Worm (Caenorhabditis elegans): Measurements from ENCODE around the gene lact-2.

The lact-2 gene

ce11 chrII:10146488-10146887 is 51.8 kb downstream of the lact-2 start, which contains the start of gene pax-3:
pax-3 (plus strand) TSS chrII:10146570.
- TF ChIP-seq ztf-11 (tag; optimal IDR thresholded peaks at IDR 0.05) (no peak), mdl-1 (tag; optimal IDR thresholded peaks at IDR 0.05) (no peak)

ce11 chrII:10147502-10147901 is 52.8 kb downstream of the lact-2 start:
- TF ChIP-seq R02D3.7 (tag; optimal IDR thresholded peaks at IDR 0.05) (no peak), nhr-11 (tag; optimal IDR thresholded peaks at IDR 0.05) (no peak), nhr-21 (tag; optimal IDR thresholded peaks at IDR 0.05) (no peak), elt-1 (tag; optimal IDR thresholded peaks at IDR 0.05) (no peak), aly-2 (tag; optimal IDR thresholded peaks at IDR 0.05) (no peak), lsy-2 (tag; optimal IDR thresholded peaks at IDR 0.05) (no peak), sem-4 (tag; optimal IDR thresholded peaks at IDR 0.05) (no peak), lin-39 (tag; optimal IDR thresholded peaks at IDR 0.05) (no peak), crh-2 (tag; optimal IDR thresholded peaks at IDR 0.05) (no peak), nhr-6 (tag; optimal IDR thresholded peaks at IDR 0.05) (no peak), F13H6.1 (tag; optimal IDR thresholded peaks at IDR 0.05) (no peak), egl-27 (tag; optimal IDR thresholded peaks at IDR 0.05) (no peak)

All from whole organism, L2 larva.